Fruit fly (Drosophila melanogaster): Measurements from ENCODE around the gene Zmynd10.

Zmynd10 gene

DNA sequence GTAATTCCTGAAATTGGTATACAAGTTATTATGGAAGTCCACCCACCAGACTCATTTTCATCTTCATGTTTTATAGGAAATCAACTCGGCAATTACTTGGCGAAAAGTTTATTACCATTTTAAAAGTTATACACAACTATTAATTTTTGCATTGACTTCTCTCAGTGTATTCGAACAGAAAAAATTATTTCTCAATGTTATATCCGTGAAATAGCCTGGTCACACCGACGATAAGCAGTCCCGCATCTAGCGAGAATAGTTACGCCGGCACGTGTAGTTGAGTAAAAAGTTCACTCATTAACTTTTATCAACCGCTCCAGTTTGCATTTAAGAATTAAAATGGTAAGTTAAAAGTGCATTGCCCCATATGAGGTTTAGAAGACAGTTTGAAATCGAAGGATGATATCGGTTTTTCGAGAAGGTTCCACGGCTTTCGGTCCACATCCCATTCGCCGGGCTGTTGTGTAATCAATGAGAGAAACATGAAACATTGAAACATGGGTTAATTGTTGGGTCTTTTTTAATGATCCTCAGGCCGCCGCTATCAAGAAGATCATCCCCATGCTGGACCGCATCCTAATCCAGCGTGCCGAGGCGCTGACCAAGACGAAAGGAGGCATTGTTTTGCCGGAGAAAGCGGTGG, 10.3 kb downstream of the Zmynd10 start, which contains the start of gene CG11267 (continued):
- peak; percentile 82 for TF ChIP-seq CG6175 (GFP tag; IDR thresholded peaks at IDR 0.05)
- TF ChIP-seq CG6683 (GFP tag; optimal IDR thresholded peaks at IDR 0.05), result peak; percentile 65
- TF ChIP-seq Atf-2 (GFP tag; optimal IDR thresholded peaks at IDR 0.05), result peak; percentile 72
- no peak for TF ChIP-seq CG1832 (GFP tag; optimal IDR thresholded peaks at IDR 0.05)
- peak; percentile 76 for TF ChIP-seq GATAe (GFP tag; conservative IDR thresholded peaks at IDR 0.05)
- TF ChIP-seq HLH54F (GFP tag; optimal IDR thresholded peaks at IDR 0.05), result peak; percentile 65
- peak; percentile 90 for TF ChIP-seq mirr (GFP tag; optimal IDR thresholded peaks at IDR 0.05)
- TF ChIP-seq ATbp (GFP tag; optimal IDR thresholded peaks at IDR 0.05), result peak; percentile 74
- TF ChIP-seq CG7928 (GFP tag; optimal IDR thresholded peaks at IDR 0.05), result peak; percentile 58
- peak; percentile 87 for TF ChIP-seq HHEX (GFP tag; optimal IDR thresholded peaks at IDR 0.05)
- peak; percentile 85 for TF ChIP-seq fd96Cb (tag; optimal IDR thresholded peaks at IDR 0.05)
- TF ChIP-seq da (GFP tag; optimal IDR thresholded peaks at IDR 0.05), result peak; percentile 32
- no peak for TF ChIP-seq pita (GFP tag; optimal IDR thresholded peaks at IDR 0.05)
- peak; percentile 89 for TF ChIP-seq Aef1 (GFP tag; IDR thresholded peaks at IDR 0.05)
- peak; percentile 17 for TF ChIP-seq twi (tag; optimal IDR thresholded peaks at IDR 0.05)
- peak; percentile 69; the same call in 2 of the 3 replicates for TF ChIP-seq CG2889 (GFP tag; IDR thresholded peaks at IDR 0.05)
- TF ChIP-seq ewg (GFP tag; optimal IDR thresholded peaks at IDR 0.05), result peak; percentile 58
- TF ChIP-seq CG42726 (GFP tag; IDR thresholded peaks at IDR 0.05; ENCODE audit: partially characterized antibody), result no peak
- no peak for TF ChIP-seq vnd (GFP tag; IDR thresholded peaks at IDR 0.05; ENCODE audit: partially characterized antibody)
- TF ChIP-seq sisA (GFP tag; IDR thresholded peaks at IDR 0.05), result peak; percentile 93
- peak; percentile 77 for TF ChIP-seq CG10959 (GFP tag; IDR thresholded peaks at IDR 0.05)
- TF ChIP-seq CG14965 (GFP tag; optimal IDR thresholded peaks at IDR 0.05; ENCODE audit: borderline replicate concordance), result no peak
- peak; percentile 76 for TF ChIP-seq dpn (GFP tag; optimal IDR thresholded peaks at IDR 0.05)
- TF ChIP-seq CG16815 (GFP tag; optimal IDR thresholded peaks at IDR 0.05), result peak; percentile 48
- no peak for TF ChIP-seq hbn (GFP tag; IDR thresholded peaks at IDR 0.05; ENCODE audit: partially characterized antibody)
- TF ChIP-seq CG9727 (GFP tag; optimal IDR thresholded peaks at IDR 0.05), result peak; percentile 82
- peak; percentile 80 for TF ChIP-seq zfh2 (GFP tag; optimal IDR thresholded peaks at IDR 0.05)
- peak; percentile 91 for TF ChIP-seq sens-2 (GFP tag; IDR thresholded peaks at IDR 0.05)
- peak; percentile 64 for TF ChIP-seq emc (GFP tag; optimal IDR thresholded peaks at IDR 0.05)
- peak; percentile 65 for TF ChIP-seq tio (GFP tag; optimal IDR thresholded peaks at IDR 0.05)
- TF ChIP-seq fd102C (GFP tag; optimal IDR thresholded peaks at IDR 0.05), result no peak
- no peak for TF ChIP-seq CG7963 (GFP tag; IDR thresholded peaks at IDR 0.05; ENCODE audit: partially characterized antibody)
- TF ChIP-seq NC2β (GFP tag; optimal IDR thresholded peaks at IDR 0.05), result peak; percentile 30
- peak; percentile 84 for TF ChIP-seq unpg (GFP tag; optimal IDR thresholded peaks at IDR 0.05)
- peak; percentile 69 for TF ChIP-seq CG31365 (tag; optimal IDR thresholded peaks at IDR 0.05)
- TF ChIP-seq mam (GFP tag; optimal IDR thresholded peaks at IDR 0.05), result peak; percentile 75
- TF ChIP-seq NFAT (GFP tag; IDR thresholded peaks at IDR 0.05), result peak; percentile 94
- peak; percentile 39 for TF ChIP-seq Dad (GFP tag; optimal IDR thresholded peaks at IDR 0.05)
- TF ChIP-seq CG3163 (GFP tag; optimal IDR thresholded peaks at IDR 0.05), result peak; percentile 12
- TF ChIP-seq ac (GFP tag; optimal IDR thresholded peaks at IDR 0.05), result no peak
- TF ChIP-seq unc-4 (GFP tag; IDR thresholded peaks at IDR 0.05; ENCODE audit: partially characterized antibody), result no peak
- TF ChIP-seq CG13624 (GFP tag; optimal IDR thresholded peaks at IDR 0.05), result peak; percentile 74
- TF ChIP-seq CG11085 (GFP tag; IDR thresholded peaks at IDR 0.05), result peak; percentile 81
- peak; percentile 73 for TF ChIP-seq tup (GFP tag; optimal IDR thresholded peaks at IDR 0.05)
- TF ChIP-seq CG3065 (GFP tag; optimal IDR thresholded peaks at IDR 0.05), result no peak
- peak; percentile 82 for TF ChIP-seq gsb (GFP tag; IDR thresholded peaks at IDR 0.05)
- peak; percentile 90 for TF ChIP-seq Meics (GFP tag; optimal IDR thresholded peaks at IDR 0.05)
- no peak for TF ChIP-seq D (optimal IDR thresholded peaks at IDR 0.05)
- peak; percentile 75 for TF ChIP-seq D (GFP tag; optimal IDR thresholded peaks at IDR 0.05)
- peak; percentile 90 for TF ChIP-seq phol (tag; optimal IDR thresholded peaks at IDR 0.05)
